Worm (Caenorhabditis elegans): ENCODE data around the gene C15F1.1.

Gene C15F1.1

ce11 chrII:6989830-6990287, at the start of gene C15F1.1:
C15F1.1 (plus strand) TSS chrII:6989880.
- TF ChIP-seq elt-3 (tag; optimal IDR thresholded peaks at IDR 0.05) (no peak), elt-1 (tag; optimal IDR thresholded peaks at IDR 0.05) (no peak), R02D3.7 (tag; optimal IDR thresholded peaks at IDR 0.05) (no peak), snpc-4 (tag; optimal IDR thresholded peaks at IDR 0.05) (peak; percentile 77), nhr-67 (tag; optimal IDR thresholded peaks at IDR 0.05) (no peak), pha-4 (tag; optimal IDR thresholded peaks at IDR 0.05) (no peak), fkh-10 (GFP tag; optimal IDR thresholded peaks at IDR 0.05) (no peak), ceh-82 (tag; optimal IDR thresholded peaks at IDR 0.05) (no peak)

- TF ChIP-seq mdl-1 (tag; optimal IDR thresholded peaks at IDR 0.05) (no peak), nhr-11 (tag; optimal IDR thresholded peaks at IDR 0.05) (peak; percentile 44), egl-5 (tag; optimal IDR thresholded peaks at IDR 0.05) (peak; percentile 42)
Observed at ce11 chrII:6940726-6941230, 48.9 kb upstream of the C15F1.1 start.

DNA sequence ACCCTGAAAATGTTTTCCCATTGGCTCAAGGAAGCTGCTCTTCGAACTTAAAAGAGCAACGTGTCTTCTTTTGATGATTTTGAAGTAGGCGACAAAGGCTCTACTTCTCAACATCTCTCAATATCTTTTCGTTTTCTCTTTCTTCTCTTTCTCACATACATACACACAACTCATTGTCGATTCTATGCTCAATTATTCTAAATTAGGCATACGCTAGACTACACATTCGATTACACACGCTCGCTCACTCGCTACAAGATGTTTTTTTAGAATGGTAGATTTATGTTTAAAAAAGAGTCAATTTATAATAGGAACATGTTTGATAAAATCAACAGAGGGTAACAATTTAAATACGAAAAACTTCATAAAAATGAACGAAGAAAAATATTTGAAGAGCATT, 48.2 kb upstream of the C15F1.1 start:
- TF ChIP-seq nhr-11 (tag; optimal IDR thresholded peaks at IDR 0.05) (peak; percentile 22), elt-3 (tag; optimal IDR thresholded peaks at IDR 0.05) (no peak), nhr-12 (tag; optimal IDR thresholded peaks at IDR 0.05) (no peak), nhr-23 (tag; optimal IDR thresholded peaks at IDR 0.05) (no peak)

ce11 chrII:6943299-6944051, 46.2 kb upstream of the C15F1.1 start:
- TF ChIP-seq elt-3 (tag; optimal IDR thresholded peaks at IDR 0.05) (no peak), nfya-1 (tag; optimal IDR thresholded peaks at IDR 0.05; ENCODE audit: insufficient read depth) (peak; percentile 57), pqm-1 (tag; optimal IDR thresholded peaks at IDR 0.05) (peak; percentile 11), lin-39 (tag; optimal IDR thresholded peaks at IDR 0.05) (peak; percentile 92), hmg-11 (tag; optimal IDR thresholded peaks at IDR 0.05) (peak; percentile 49), elt-2 (tag; optimal IDR thresholded peaks at IDR 0.05) (peak; percentile 70), sea-2 (GFP tag; optimal IDR thresholded peaks at IDR 0.05) (no peak), eor-1 (tag; optimal IDR thresholded peaks at IDR 0.05) (no peak)

ce11 chrII:6951250-6951806, 38.4 kb upstream of the C15F1.1 start, which contains the start of the genes malt-1 and ceh-38:
malt-1 (minus strand) TSS chrII:6951300.
ceh-38 (plus strand) TSS chrII:6951526.
- TF ChIP-seq mml-1 (tag; optimal IDR thresholded peaks at IDR 0.05) (no peak), sea-2 (GFP tag; optimal IDR thresholded peaks at IDR 0.05) (peak; percentile 73), jun-1 (tag; optimal IDR thresholded peaks at IDR 0.05) (peak; percentile 91), ZK546.5 (tag; optimal IDR thresholded peaks at IDR 0.05) (no peak), elt-3 (tag; optimal IDR thresholded peaks at IDR 0.05) (no peak), nhr-12 (tag; optimal IDR thresholded peaks at IDR 0.05) (no peak), unc-62 (GFP tag; optimal IDR thresholded peaks at IDR 0.05) (peak; percentile 72), nhr-28 (tag; optimal IDR thresholded peaks at IDR 0.05) (no peak), nhr-25 (tag; optimal IDR thresholded peaks at IDR 0.05) (peak; percentile 90), ztf-4 (tag; optimal IDR thresholded peaks at IDR 0.05) (peak; percentile 60), lin-15B (tag; optimal IDR thresholded peaks at IDR 0.05) (peak; percentile 92), tbx-2 (tag; optimal IDR thresholded peaks at IDR 0.05) (peak; percentile 86), ztf-11 (tag; optimal IDR thresholded peaks at IDR 0.05) (no peak), ceh-16 (tag; optimal IDR thresholded peaks at IDR 0.05) (no peak), ama-1 (optimal IDR thresholded peaks at IDR 0.05) (no peak), skn-1 (tag; optimal IDR thresholded peaks at IDR 0.05) (peak; percentile 96), egl-27 (tag; optimal IDR thresholded peaks at IDR 0.05) (peak; percentile 75), lsy-12 (tag; optimal IDR thresholded peaks at IDR 0.05) (peak; percentile 86), nhr-23 (tag; optimal IDR thresholded peaks at IDR 0.05) (peak; percentile 93), elt-2 (tag; optimal IDR thresholded peaks at IDR 0.05) (peak; percentile 82), pqm-1 (tag; optimal IDR thresholded peaks at IDR 0.05) (peak; percentile 90), egl-5 (tag; optimal IDR thresholded peaks at IDR 0.05) (peak; percentile 99), aly-2 (tag; optimal IDR thresholded peaks at IDR 0.05) (peak; percentile 42), nhr-76 (tag; optimal IDR thresholded peaks at IDR 0.05) (no peak), fkh-2 (tag; optimal IDR thresholded peaks at IDR 0.05) (peak; percentile 58), zag-1 (tag; optimal IDR thresholded peaks at IDR 0.05) (no peak), mdl-1 (tag; optimal IDR thresholded peaks at IDR 0.05) (peak; percentile 86), R02D3.7 (tag; optimal IDR thresholded peaks at IDR 0.05) (peak; percentile 90), nhr-237 (tag; optimal IDR thresholded peaks at IDR 0.05) (no peak), nhr-43 (tag; optimal IDR thresholded peaks at IDR 0.05; ENCODE audit: poor library complexity, severe bottlenecking) (peak; percentile 85), elt-1 (tag; optimal IDR thresholded peaks at IDR 0.05) (peak; percentile 45), snpc-4 (tag; optimal IDR thresholded peaks at IDR 0.05) (peak; percentile 96), eor-1 (tag; optimal IDR thresholded peaks at IDR 0.05) (no peak), ceh-28 (tag; optimal IDR thresholded peaks at IDR 0.05) (no peak)

All from whole organism, L3 larva.